Fruit fly (Drosophila melanogaster) whole organism, embryonic: ENCODE measurements around the gene CG33282.

ENCODE experiments used
- Bdp1 ChIP-seq: fragments of 200-800 bp; sonication (Bioruptor generic); optimal IDR thresholded peaks from 3 replicates; lab custom pipeline; 2016; ENCODE audit warnings: missing biosample characterization, missing genetic modification characterization
- BtbVII ChIP-seq: fragments of 200-800 bp; sonication (Bioruptor generic); optimal IDR thresholded peaks from 3 replicates; lab custom pipeline; 2017; ENCODE audit warnings: missing biosample characterization, mild to moderate bottlenecking, missing genetic modification characterization
- CG10431 ChIP-seq: fragments of 200-800 bp; sonication (Bioruptor generic); optimal IDR thresholded peaks from 3 replicates; lab custom pipeline; 2018; ENCODE audit warnings: missing biosample characterization, mild to moderate bottlenecking, missing genetic modification characterization
- CG10543 ChIP-seq: fragments of 200-800 bp; sonication (Bioruptor generic); optimal IDR thresholded peaks from 3 replicates; lab custom pipeline; 2017; ENCODE audit warnings: missing biosample characterization, mild to moderate bottlenecking, missing genetic modification characterization, moderate library complexity
- CG11560 ChIP-seq: fragments of 200-800 bp; sonication (Bioruptor generic); IDR thresholded peaks from 3 replicates; pipeline ENCODE4 v1.3.6; 2022; ENCODE audit warnings: missing biosample characterization, missing genetic modification characterization
- CG12299 ChIP-seq: fragments of 200-800 bp; sonication (Bioruptor generic); optimal IDR thresholded peaks from 2 replicates; lab custom pipeline; 2018; ENCODE audit warnings: missing biosample characterization, mild to moderate bottlenecking, missing genetic modification characterization
- CG17361 ChIP-seq: fragments of 200-800 bp; sonication (Bioruptor generic); IDR thresholded peaks from 3 replicates; pipeline ENCODE4 v1.3.6; 2022; ENCODE audit warnings: missing biosample characterization, missing genetic modification characterization
- CG17568 ChIP-seq: fragments of 200-800 bp; sonication (Bioruptor generic); optimal IDR thresholded peaks from 2 replicates; lab custom pipeline; 2018; ENCODE audit warnings: missing biosample characterization, mild to moderate bottlenecking, missing genetic modification characterization, moderate library complexity
- CG2116 ChIP-seq: fragments of 200-800 bp; sonication (Bioruptor generic); optimal IDR thresholded peaks from 3 replicates; lab custom pipeline; 2018; ENCODE audit warnings: missing biosample characterization, mild to moderate bottlenecking, missing genetic modification characterization
- CG30431 ChIP-seq: fragments of 200-800 bp; sonication (Bioruptor generic); optimal IDR thresholded peaks from 2 replicates; lab custom pipeline; 2017; ENCODE audit warnings: missing biosample characterization, missing genetic modification characterization
- CG4730 ChIP-seq: fragments of 200-800 bp; sonication (Bioruptor generic); IDR thresholded peaks from 2 replicates; pipeline ENCODE4 v1.3.6; 2022; ENCODE audit warnings: missing biosample characterization, missing genetic modification characterization
- CG6272 ChIP-seq: fragments of 200-800 bp; sonication (Bioruptor generic); IDR thresholded peaks from 2 replicates; pipeline ENCODE4 v1.3.6; 2022; ENCODE audit warnings: missing biosample characterization, missing genetic modification characterization
- CG7556 ChIP-seq: fragments of 200-800 bp; sonication (Bioruptor generic); optimal IDR thresholded peaks from 2 replicates; lab custom pipeline; 2017; ENCODE audit warnings: missing biosample characterization, mild to moderate bottlenecking, missing genetic modification characterization
- CG7745 ChIP-seq: fragments of 200-800 bp; sonication (Bioruptor generic); optimal IDR thresholded peaks from 2 replicates; lab custom pipeline; 2018; ENCODE audit warnings: missing biosample characterization, mild to moderate bottlenecking, missing genetic modification characterization, moderate library complexity
- CG8281 ChIP-seq: fragments of 200-800 bp; sonication (Bioruptor generic); optimal IDR thresholded peaks from 2 replicates; lab custom pipeline; 2018; ENCODE audit warnings: missing biosample characterization, mild to moderate bottlenecking, missing genetic modification characterization, moderate library complexity
- CG8944 ChIP-seq: fragments of 200-800 bp; sonication (Bioruptor generic); optimal IDR thresholded peaks from 3 replicates; lab custom pipeline; 2016; ENCODE audit warnings: missing biosample characterization, missing genetic modification characterization
- Dfd ChIP-seq, 2 experiments: fragments of >200 bp; optimal IDR thresholded peaks; 2 replicates each; lab custom pipeline; 2017; ENCODE audit warnings: missing biosample characterization in 2 of 2, missing genetic modification characterization in 2 of 2
- Ets97D ChIP-seq: fragments of 200-800 bp; sonication (Bioruptor generic); optimal IDR thresholded peaks from 3 replicates; lab custom pipeline; 2016; ENCODE audit warnings: missing biosample characterization, missing genetic modification characterization
- Gsc ChIP-seq: fragments of 200-800 bp; sonication (Bioruptor generic); IDR thresholded peaks from 2 replicates; pipeline ENCODE4 v1.3.6; 2022; ENCODE audit warnings: missing biosample characterization, missing genetic modification characterization
- HmgZ ChIP-seq: fragments of 200-800 bp; sonication (Bioruptor generic); optimal IDR thresholded peaks from 2 replicates; lab custom pipeline; 2018; ENCODE audit warnings: missing biosample characterization, mild to moderate bottlenecking, missing genetic modification characterization
- MESR4 ChIP-seq: fragments of 200-800 bp; sonication (Bioruptor generic); optimal IDR thresholded peaks from 2 replicates; lab custom pipeline; 2018; ENCODE audit warnings: missing biosample characterization, mild to moderate bottlenecking, missing genetic modification characterization, moderate library complexity
- Mes4 ChIP-seq: fragments of 200-800 bp; sonication (Bioruptor generic); optimal IDR thresholded peaks from 2 replicates; lab custom pipeline; 2016; ENCODE audit warnings: missing biosample characterization, missing genetic modification characterization
- NfI ChIP-seq: fragments of 200-800 bp; sonication (Bioruptor generic); optimal IDR thresholded peaks from 3 replicates; lab custom pipeline; 2018; ENCODE audit warnings: missing biosample characterization, mild to moderate bottlenecking, missing genetic modification characterization, moderate library complexity
- Oaz ChIP-seq: fragments of 200-800 bp; sonication (Bioruptor generic); IDR thresholded peaks from 2 replicates; pipeline ENCODE4 v1.3.6; 2022; ENCODE audit warnings: missing biosample characterization, missing genetic modification characterization
- Oli ChIP-seq: fragments of 200-800 bp; sonication (Bioruptor generic); optimal IDR thresholded peaks from 2 replicates; lab custom pipeline; 2018; ENCODE audit warnings: missing biosample characterization, mild to moderate bottlenecking, missing genetic modification characterization, moderate library complexity
- Xbp1 ChIP-seq: fragments of 200-800 bp; sonication (Bioruptor generic); optimal IDR thresholded peaks from 3 replicates; lab custom pipeline; 2016; ENCODE audit warnings: missing biosample characterization, mild to moderate bottlenecking, missing genetic modification characterization
- YL-1 ChIP-seq: fragments of 200-800 bp; sonication (Bioruptor generic); optimal IDR thresholded peaks from 3 replicates; lab custom pipeline; 2017; ENCODE audit warnings: missing biosample characterization, mild to moderate bottlenecking, missing genetic modification characterization
- abd-A ChIP-seq: fragments of 200-800 bp; sonication (Bioruptor generic); optimal IDR thresholded peaks from 3 replicates; lab custom pipeline; 2019; ENCODE audit warnings: missing biosample characterization, mild to moderate bottlenecking, missing genetic modification characterization, moderate library complexity
- aop ChIP-seq: fragments of 200-800 bp; sonication (Bioruptor generic); IDR thresholded peaks from 2 replicates; pipeline ENCODE4 v1.3.6; 2022; ENCODE audit warnings: missing biosample characterization, missing genetic modification characterization
- ato ChIP-seq: fragments of 200-800 bp; sonication (Bioruptor generic); IDR thresholded peaks from 2 replicates; pipeline ENCODE4 v1.3.6; 2022; ENCODE audit warnings: missing biosample characterization, missing genetic modification characterization; ENCODE audit not compliant: partially characterized antibody
- bbx ChIP-seq: fragments of 200-800 bp; sonication (Bioruptor generic); IDR thresholded peaks from 2 replicates; pipeline ENCODE4 v1.3.6; 2022; ENCODE audit warnings: missing biosample characterization, missing genetic modification characterization; ENCODE audit not compliant: partially characterized antibody
- bigmax ChIP-seq: fragments of 200-800 bp; sonication (Bioruptor generic); optimal IDR thresholded peaks from 2 replicates; lab custom pipeline; 2018; ENCODE audit warnings: missing biosample characterization, mild to moderate bottlenecking, missing genetic modification characterization
- crc ChIP-seq: fragments of 200-800 bp; sonication (Bioruptor generic); optimal IDR thresholded peaks from 2 replicates; lab custom pipeline; 2016; ENCODE audit warnings: missing biosample characterization, missing genetic modification characterization
- croc ChIP-seq: fragments of 200-800 bp; sonication (Bioruptor generic); conservative IDR thresholded peaks from 3 replicates; pipeline ENCODE4 v1.3.6; 2022; ENCODE audit warnings: missing biosample characterization, missing genetic modification characterization
- dmrt99B ChIP-seq: fragments of 200-800 bp; sonication (Bioruptor generic); optimal IDR thresholded peaks from 2 replicates; lab custom pipeline; 2018; ENCODE audit warnings: missing biosample characterization, mild to moderate bottlenecking, missing genetic modification characterization, moderate library complexity
- eyg ChIP-seq: fragments of 200-800 bp; sonication (Bioruptor generic); optimal IDR thresholded peaks from 3 replicates; lab custom pipeline; 2016; ENCODE audit warnings: missing biosample characterization, missing genetic modification characterization
- gem ChIP-seq: fragments of 200-800 bp; sonication (Bioruptor generic); optimal IDR thresholded peaks from 2 replicates; lab custom pipeline; 2019; ENCODE audit warnings: missing biosample characterization, mild to moderate bottlenecking, missing genetic modification characterization, moderate library complexity
- gsb-n ChIP-seq: fragments of 200-800 bp; sonication (Bioruptor generic); optimal IDR thresholded peaks from 3 replicates; lab custom pipeline; 2018; ENCODE audit warnings: missing biosample characterization, mild to moderate bottlenecking, missing genetic modification characterization
- hbn ChIP-seq: fragments of 200-800 bp; sonication (Bioruptor generic); IDR thresholded peaks from 2 replicates; pipeline ENCODE4 v1.3.6; 2022; ENCODE audit warnings: missing biosample characterization, missing genetic modification characterization; ENCODE audit not compliant: partially characterized antibody
- kay ChIP-seq: fragments of 200-800 bp; sonication (Bioruptor generic); optimal IDR thresholded peaks from 2 replicates; lab custom pipeline; 2016; ENCODE audit warnings: missing biosample characterization, missing genetic modification characterization
- mam ChIP-seq: fragments of 200-800 bp; sonication (Bioruptor generic); optimal IDR thresholded peaks from 3 replicates; lab custom pipeline; 2016; ENCODE audit warnings: missing biosample characterization, missing genetic modification characterization
- sc ChIP-seq, 3 experiments: fragments of >200 bp in 2 of 3; fragments of 200-800 bp in 1 of 3; sonication (Bioruptor generic) in 1 of 3; optimal IDR thresholded peaks; 2 replicates in 2 of 3; 3 replicates in 1 of 3; lab custom pipeline; 2017; ENCODE audit warnings: mild to moderate bottlenecking in 1 of 3, missing biosample characterization in 1 of 3, missing genetic modification characterization in 1 of 3, missing genetic modification reagents in 1 of 3
- sd ChIP-seq: fragments of 200-800 bp; sonication (Bioruptor generic); optimal IDR thresholded peaks from 3 replicates; lab custom pipeline; 2018; ENCODE audit warnings: missing biosample characterization, mild to moderate bottlenecking, missing genetic modification characterization, moderate library complexity
- sqz ChIP-seq: fragments of 200-800 bp; sonication (Bioruptor generic); optimal IDR thresholded peaks from 3 replicates; lab custom pipeline; 2018; ENCODE audit warnings: missing biosample characterization, mild to moderate bottlenecking, missing genetic modification characterization
- sr ChIP-seq: fragments of 200-800 bp; sonication (Bioruptor generic); IDR thresholded peaks from 3 replicates; pipeline ENCODE4 v1.3.6; 2022; ENCODE audit warnings: missing biosample characterization, missing genetic modification characterization
- toy ChIP-seq: fragments of 200-800 bp; sonication (Bioruptor generic); IDR thresholded peaks from 2 replicates; pipeline ENCODE4 v1.3.6; 2022; ENCODE audit warnings: missing biosample characterization, missing genetic modification characterization
- unc-4 ChIP-seq: fragments of 200-800 bp; sonication (Bioruptor generic); IDR thresholded peaks from 2 replicates; pipeline ENCODE4 v1.3.6; 2022; ENCODE audit warnings: missing biosample characterization, missing genetic modification characterization; ENCODE audit not compliant: partially characterized antibody
- zfh2 ChIP-seq: fragments of 200-800 bp; sonication (Bioruptor generic); optimal IDR thresholded peaks from 2 replicates; lab custom pipeline; 2016; ENCODE audit warnings: missing biosample characterization, missing genetic modification characterization

Gene CG33282

DNA sequence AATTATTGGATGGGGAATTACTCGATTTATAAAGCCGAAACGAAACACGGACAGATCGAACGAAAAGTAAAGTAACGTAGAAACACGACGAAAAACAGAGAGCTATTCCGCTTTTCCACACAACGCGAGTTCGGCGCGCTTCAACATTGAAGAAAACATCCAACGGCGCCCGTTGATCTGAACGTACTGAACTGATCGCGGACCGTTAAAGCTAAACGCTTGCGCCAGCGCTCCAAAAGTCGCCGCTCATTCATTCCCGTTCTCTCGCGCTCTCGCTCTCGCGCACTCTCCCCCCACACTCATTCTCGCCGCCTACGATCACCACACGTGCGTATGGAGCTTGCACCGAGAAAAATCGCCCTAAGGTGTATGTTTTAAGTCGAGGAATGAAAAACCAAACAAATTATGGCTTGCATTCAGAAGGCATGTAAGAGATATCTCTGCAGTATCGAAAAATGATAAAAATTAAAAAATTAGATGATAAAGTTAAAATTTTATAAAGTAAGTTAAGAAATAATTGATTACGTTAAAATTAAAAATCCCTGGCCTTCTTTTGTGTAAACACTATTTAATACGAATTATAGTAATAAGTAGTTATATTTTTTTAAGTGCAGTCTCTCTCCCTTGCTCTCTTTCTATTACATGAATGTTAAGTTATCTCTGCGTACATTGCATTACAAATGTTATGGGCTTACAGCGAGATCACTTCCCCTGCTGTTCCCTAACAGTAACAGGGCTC is 27.1 kb downstream of the CG33282 start, which contains the start of gene E23 (continued):
- peak; percentile 48 for TF ChIP-seq bigmax (GFP tag; lab: Kevin White, UChicago)
- peak; percentile 92 for TF ChIP-seq CG8281
- TF ChIP-seq Mes4 (GFP tag; lab: Kevin White, UChicago), result peak; percentile 91
- TF ChIP-seq CG7556, result peak; percentile 100
- TF ChIP-seq toy (GFP tag; lab: Robert Waterston, UW), result peak; percentile 94
- peak; percentile 91 for TF ChIP-seq CG11560
- TF ChIP-seq eyg (GFP tag; lab: Kevin White, UChicago), result peak; percentile 86
- peak; percentile 97 for TF ChIP-seq CG10431 (GFP tag; lab: Kevin White, UChicago)
- TF ChIP-seq CG12299 (tag; lab: Kevin White, UChicago), result peak; percentile 98
- TF ChIP-seq NfI (GFP tag; lab: Kevin White, UChicago), result peak; percentile 99
- peak; percentile 98 for TF ChIP-seq HmgZ (tag; lab: Kevin White, UChicago)
- peak; percentile 97 for TF ChIP-seq zfh2
- TF ChIP-seq YL-1 (GFP tag; lab: Kevin White, UChicago), result peak; percentile 97
- TF ChIP-seq CG4730 (GFP tag; lab: Robert Waterston, UW), result peak; percentile 96
- TF ChIP-seq CG6272 (GFP tag; lab: Robert Waterston, UW), result peak; percentile 97
- peak; percentile 99 for TF ChIP-seq CG17361
- TF ChIP-seq croc (GFP tag; lab: Robert Waterston, UW), result peak; percentile 99
- peak; percentile 97 for TF ChIP-seq kay (GFP tag; lab: Kevin White, UChicago)
- TF ChIP-seq aop (GFP tag; lab: Robert Waterston, UW), result peak; percentile 90
- TF ChIP-seq dmrt99B (tag; lab: Kevin White, UChicago), result peak; percentile 99
- peak; percentile 68 for TF ChIP-seq MESR4 (GFP tag; lab: Kevin White, UChicago)
- TF ChIP-seq mam, result peak; percentile 95
- TF ChIP-seq hbn (GFP tag; lab: Robert Waterston, UW), result no peak
- peak; percentile 96 for TF ChIP-seq Oaz
- TF ChIP-seq CG30431 (GFP tag; lab: Kevin White, UChicago), result peak; percentile 98
- no peak for TF ChIP-seq Dfd (GFP tag; optimal IDR thresholded peaks at IDR 0.05; lab: Kevin White, UChicago)
- TF ChIP-seq sqz, result peak; percentile 97
- TF ChIP-seq gsb-n, result peak; percentile 99
- TF ChIP-seq Oli (tag; lab: Kevin White, UChicago), result peak; percentile 99
- TF ChIP-seq Xbp1 (GFP tag; lab: Kevin White, UChicago), result peak; percentile 99
- TF ChIP-seq sr (GFP tag; lab: Robert Waterston, UW), result peak; percentile 98
- TF ChIP-seq abd-A (tag; lab: Kevin White, UChicago), result peak; percentile 87
- TF ChIP-seq sc (optimal IDR thresholded peaks at IDR 0.05; lab: Kevin White, UChicago), result no peak
- TF ChIP-seq sc (GFP tag; optimal IDR thresholded peaks at IDR 0.05; lab: Kevin White, UChicago), result peak; percentile 99
- peak; percentile 61; the same call in 1 of the 2 replicates for TF ChIP-seq ato (GFP tag; lab: Robert Waterston, UW)
- TF ChIP-seq CG8944 (GFP tag; lab: Kevin White, UChicago), result peak; percentile 93
- TF ChIP-seq Gsc (GFP tag; lab: Robert Waterston, UW), result peak; percentile 92
- TF ChIP-seq bbx, result peak; percentile 69; the same call in 1 of the 2 replicates
- TF ChIP-seq Bdp1 (GFP tag; lab: Kevin White, UChicago), result peak; percentile 90
- peak; percentile 93 for TF ChIP-seq CG2116 (GFP tag; lab: Kevin White, UChicago)
- TF ChIP-seq BtbVII (GFP tag; lab: Kevin White, UChicago), result peak; percentile 98
- TF ChIP-seq unc-4 (GFP tag; lab: Robert Waterston, UW), result peak; percentile 40; the same call in 1 of the 2 replicates
- TF ChIP-seq CG10543 (GFP tag; lab: Kevin White, UChicago), result peak; percentile 99
- peak; percentile 98 for TF ChIP-seq CG17568
- peak; percentile 100 for TF ChIP-seq gem
- peak; percentile 58 for TF ChIP-seq CG7745 (tag; lab: Kevin White, UChicago)
- peak; percentile 82 for TF ChIP-seq crc
- TF ChIP-seq Ets97D (GFP tag; lab: Kevin White, UChicago), result peak; percentile 79
- TF ChIP-seq sd, result peak; percentile 95
